Worm (Caenorhabditis elegans) whole organism, mixed stage, embryonic: ENCODE measurements around the gene kcc-3.

Experiments used
- M03D4.4 ChIP-seq: sonication (generic microtip); optimal IDR thresholded peaks from 2 replicates; lab custom pipeline; 2017; ENCODE audit warnings: mild to moderate bottlenecking, missing genetic modification characterization, missing compliant biosample characterization
- bed-3 ChIP-seq: fragments of 200-800 bp; sonication (Bioruptor generic); optimal IDR thresholded peaks from 3 replicates; lab custom pipeline; 2018; ENCODE audit warnings: mild to moderate bottlenecking, missing genetic modification characterization, moderate library complexity, missing compliant biosample characterization
- blmp-1 ChIP-seq: fragments of 150-350 bp; optimal IDR thresholded peaks from 2 replicates; lab custom pipeline; 2014; ENCODE audit warnings: missing biosample characterization, missing genetic modification characterization
- ceh-39 ChIP-seq: fragments of 150-350 bp; optimal IDR thresholded peaks from 2 replicates; lab custom pipeline; 2014; ENCODE audit warnings: missing biosample characterization, missing genetic modification characterization
- ceh-43 ChIP-seq: fragments of 200-800 bp; sonication (Bioruptor generic); optimal IDR thresholded peaks from 2 replicates; lab custom pipeline; 2018; ENCODE audit warnings: mild to moderate bottlenecking, missing genetic modification characterization, moderate library complexity, missing compliant biosample characterization
- ceh-83 ChIP-seq: fragments of 200-800 bp; sonication (Bioruptor generic); optimal IDR thresholded peaks from 2 replicates; lab custom pipeline; 2018; ENCODE audit warnings: mild to moderate bottlenecking, missing genetic modification characterization, missing compliant biosample characterization
- ces-1 ChIP-seq: fragments of 150-350 bp; optimal IDR thresholded peaks from 2 replicates; lab custom pipeline; 2014; ENCODE audit warnings: missing biosample characterization, missing genetic modification reagents, missing genetic modification characterization
- cnd-1 ChIP-seq: fragments of 200-800 bp; sonication (Bioruptor generic); optimal IDR thresholded peaks from 2 replicates; lab custom pipeline; 2018; ENCODE audit warnings: mild to moderate bottlenecking, missing genetic modification characterization, missing compliant biosample characterization
- drap-1 ChIP-seq: fragments of 200-800 bp; sonication (Bioruptor generic); optimal IDR thresholded peaks from 3 replicates; lab custom pipeline; 2018; ENCODE audit warnings: mild to moderate bottlenecking, missing genetic modification characterization, missing compliant biosample characterization
- elt-1 ChIP-seq: sonication (generic microtip); optimal IDR thresholded peaks from 2 replicates; lab custom pipeline; 2017; ENCODE audit warnings: missing genetic modification characterization, mild to moderate bottlenecking, missing compliant biosample characterization, antibody characterized with exemption, moderate library complexity, borderline replicate concordance; ENCODE audit not compliant: insufficient read depth
- elt-3 ChIP-seq: fragments of 150-350 bp; optimal IDR thresholded peaks from 2 replicates; lab custom pipeline; 2014; ENCODE audit warnings: missing biosample characterization, missing genetic modification characterization
- flh-1 ChIP-seq: fragments of 200-800 bp; sonication (Bioruptor generic); optimal IDR thresholded peaks from 2 replicates; lab custom pipeline; 2018; ENCODE audit warnings: mild to moderate bottlenecking, missing genetic modification characterization, moderate library complexity, missing compliant biosample characterization
- ham-2 ChIP-seq: fragments of 200-800 bp; sonication (Bioruptor generic); optimal IDR thresholded peaks from 2 replicates; lab custom pipeline; 2018; ENCODE audit warnings: mild to moderate bottlenecking, missing genetic modification characterization, missing compliant biosample characterization
- hlh-1 ChIP-seq: fragments of 150-350 bp; optimal IDR thresholded peaks from 2 replicates; lab custom pipeline; 2014; ENCODE audit warnings: missing biosample characterization, missing genetic modification reagents, missing genetic modification characterization
- lin-13 ChIP-seq: fragments of 150-350 bp; optimal IDR thresholded peaks from 2 replicates; lab custom pipeline; 2014; ENCODE audit warnings: missing biosample characterization, missing genetic modification characterization
- lin-32 ChIP-seq: fragments of 200-800 bp; sonication (Bioruptor generic); optimal IDR thresholded peaks from 2 replicates; lab custom pipeline; 2018; ENCODE audit warnings: mild to moderate bottlenecking, missing genetic modification characterization, missing compliant biosample characterization
- lsy-2 ChIP-seq: fragments of 150-350 bp; optimal IDR thresholded peaks from 2 replicates; lab custom pipeline; 2014; ENCODE audit warnings: missing biosample characterization, missing genetic modification characterization
- mab-5 ChIP-seq: fragments of 150-350 bp; optimal IDR thresholded peaks from 2 replicates; lab custom pipeline; 2014; ENCODE audit warnings: missing biosample characterization, missing genetic modification characterization
- mep-1 ChIP-seq: fragments of 150-350 bp; optimal IDR thresholded peaks from 2 replicates; lab custom pipeline; 2017; ENCODE audit warnings: missing biosample characterization, missing genetic modification reagents, missing genetic modification characterization, inconsistent platforms
- mls-2 ChIP-seq: sonication (generic microtip); optimal IDR thresholded peaks from 2 replicates; lab custom pipeline; 2016; ENCODE audit warnings: mild to moderate bottlenecking, missing genetic modification characterization, moderate library complexity, missing compliant biosample characterization
- nhr-12 ChIP-seq: fragments of 150-350 bp; optimal IDR thresholded peaks from 2 replicates; lab custom pipeline; 2014; ENCODE audit warnings: missing biosample characterization, missing genetic modification characterization
- nhr-2 ChIP-seq: fragments of 150-350 bp; optimal IDR thresholded peaks from 2 replicates; lab custom pipeline; 2014; ENCODE audit warnings: missing biosample characterization, missing genetic modification characterization
- nhr-237 ChIP-seq: fragments of 150-350 bp; optimal IDR thresholded peaks from 2 replicates; lab custom pipeline; 2014; ENCODE audit warnings: missing biosample characterization, missing genetic modification characterization
- nhr-28 ChIP-seq: fragments of 150-350 bp; optimal IDR thresholded peaks from 2 replicates; lab custom pipeline; 2014; ENCODE audit warnings: missing biosample characterization, missing genetic modification characterization
- nhr-76 ChIP-seq: sonication (generic microtip); optimal IDR thresholded peaks from 2 replicates; lab custom pipeline; 2017; ENCODE audit warnings: missing biosample characterization, missing genetic modification characterization
- pha-4 ChIP-seq: fragments of 150-350 bp; optimal IDR thresholded peaks from 2 replicates; lab custom pipeline; 2018; ENCODE audit warnings: missing biosample characterization, missing genetic modification reagents, missing genetic modification characterization
- sem-2 ChIP-seq: fragments of 200-800 bp; sonication (Bioruptor generic); optimal IDR thresholded peaks from 2 replicates; lab custom pipeline; 2018; ENCODE audit warnings: mild to moderate bottlenecking, missing genetic modification characterization, missing compliant biosample characterization
- snpc-4 ChIP-seq: fragments of 150-350 bp; optimal IDR thresholded peaks from 2 replicates; lab custom pipeline; 2014; ENCODE audit warnings: missing biosample characterization, missing genetic modification characterization
- sptf-1 ChIP-seq: sonication (generic microtip); optimal IDR thresholded peaks from 2 replicates; lab custom pipeline; 2017; ENCODE audit warnings: mild to moderate bottlenecking, missing genetic modification characterization, moderate library complexity, missing compliant biosample characterization
- tbx-8 ChIP-seq: fragments of 200-800 bp; sonication (Bioruptor generic); optimal IDR thresholded peaks from 2 replicates; lab custom pipeline; 2018; ENCODE audit warnings: mild to moderate bottlenecking, missing genetic modification characterization, moderate library complexity, missing compliant biosample characterization
- unc-120 ChIP-seq: sonication (generic microtip); optimal IDR thresholded peaks from 2 replicates; lab custom pipeline; 2017; ENCODE audit warnings: missing genetic modification characterization, missing compliant biosample characterization; ENCODE audit not compliant: poor library complexity, severe bottlenecking
- unc-39 ChIP-seq: fragments of 150-350 bp; optimal IDR thresholded peaks from 2 replicates; lab custom pipeline; 2014; ENCODE audit warnings: missing biosample characterization, missing genetic modification characterization
- unc-62 ChIP-seq: fragments of 150-350 bp; optimal IDR thresholded peaks from 2 replicates; lab custom pipeline; 2014; ENCODE audit warnings: missing biosample characterization, missing genetic modification reagents, missing genetic modification characterization
- zip-8 ChIP-seq: fragments of 150-350 bp; optimal IDR thresholded peaks from 2 replicates; lab custom pipeline; 2014; ENCODE audit warnings: missing biosample characterization, missing genetic modification characterization
- ztf-11 ChIP-seq: fragments of 150-350 bp; optimal IDR thresholded peaks from 2 replicates; lab custom pipeline; 2014; ENCODE audit warnings: missing biosample characterization, missing genetic modification characterization

The kcc-3 gene

DNA sequence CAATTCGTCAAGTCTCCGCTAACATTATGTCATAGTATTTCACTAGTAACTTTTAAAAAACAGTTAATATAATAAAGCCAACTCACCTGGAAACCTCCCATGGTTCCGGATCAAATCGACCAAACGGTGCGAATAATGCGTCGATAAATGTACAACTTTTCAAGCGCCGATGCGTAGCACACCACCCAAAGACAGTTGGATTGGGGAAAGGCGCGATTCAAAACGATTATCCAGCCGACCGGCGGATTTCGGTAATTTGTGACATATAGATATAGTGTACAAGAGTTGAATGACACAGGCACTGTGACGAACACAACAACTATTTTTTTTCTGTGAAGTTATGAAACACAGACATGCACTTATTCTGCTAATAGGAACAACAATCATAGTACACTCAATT lies at the start of gene kcc-3:
kcc-3 (minus strand) TSS at position 101 of the 400 bp plus-strand sequence.
- no peak for TF ChIP-seq elt-3
- TF ChIP-seq drap-1 = no peak
- no peak for TF ChIP-seq nhr-12
- TF ChIP-seq unc-120 (tag; lab: Kevin White, UChicago) = no peak
- no peak for TF ChIP-seq cnd-1 (tag; lab: Kevin White, UChicago)
- no peak for TF ChIP-seq lin-13
- TF ChIP-seq ceh-43 (GFP tag; lab: Kevin White, UChicago) = no peak
- no peak for TF ChIP-seq pha-4 (tag; lab: Kevin White, UChicago)
- TF ChIP-seq nhr-237 (tag; lab: Kevin White, UChicago) = no peak
- TF ChIP-seq hlh-1 (tag; lab: Kevin White, UChicago) = no peak
- no peak for TF ChIP-seq sptf-1 (tag; lab: Kevin White, UChicago)
- no peak for TF ChIP-seq zip-8 (tag; lab: Kevin White, UChicago)
- TF ChIP-seq flh-1 = no peak
- no peak for TF ChIP-seq lin-32
- no peak for TF ChIP-seq lsy-2 (tag; lab: Kevin White, UChicago)
- no peak for TF ChIP-seq unc-62 (GFP tag; lab: Kevin White, UChicago)
- no peak for TF ChIP-seq M03D4.4 (tag; lab: Kevin White, UChicago)
- TF ChIP-seq mab-5 (tag; lab: Kevin White, UChicago) = no peak
- TF ChIP-seq ceh-39 = no peak
- no peak for TF ChIP-seq ztf-11

DNA sequence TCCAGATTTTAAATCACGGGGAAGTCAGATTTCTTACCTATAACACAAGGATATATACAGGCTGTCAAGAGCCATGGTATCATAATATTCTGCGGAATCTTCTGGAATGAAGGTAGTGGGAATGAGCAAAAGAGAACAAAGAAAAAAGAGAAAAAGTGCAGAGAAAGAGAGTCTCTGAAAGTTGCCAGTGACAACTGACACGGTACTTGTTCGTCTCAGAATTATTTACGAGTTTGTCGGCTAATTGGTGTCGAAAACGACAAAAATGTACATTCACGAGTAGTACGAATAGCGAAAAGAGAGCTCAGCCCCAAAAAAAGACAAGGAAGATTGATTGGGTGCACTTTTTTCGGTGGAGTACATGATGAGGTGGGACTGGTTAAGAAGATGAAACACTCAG lies 48.9 kb upstream of the kcc-3 start, which contains the start of gene cah-2:
cah-2 (minus strand) TSS at position 101 of the 400 bp plus-strand sequence.
- TF ChIP-seq ceh-39 = no peak
- no peak for TF ChIP-seq mls-2 (tag; lab: Kevin White, UChicago)
- no peak for TF ChIP-seq elt-1
- no peak for TF ChIP-seq sem-2 (GFP tag; lab: Kevin White, UChicago)
- TF ChIP-seq unc-62 (GFP tag; lab: Kevin White, UChicago) = no peak
- TF ChIP-seq nhr-76 = no peak
- no peak for TF ChIP-seq nhr-2 (tag; lab: Kevin White, UChicago)
- no peak for TF ChIP-seq unc-120 (tag; lab: Kevin White, UChicago)
- TF ChIP-seq sptf-1 (tag; lab: Kevin White, UChicago) = no peak
- TF ChIP-seq flh-1 = no peak
- TF ChIP-seq ham-2 (GFP tag; lab: Kevin White, UChicago) = no peak
- no peak for TF ChIP-seq blmp-1 (tag; lab: Kevin White, UChicago)
- TF ChIP-seq hlh-1 (tag; lab: Kevin White, UChicago) = no peak
- TF ChIP-seq lsy-2 (tag; lab: Kevin White, UChicago) = no peak
- no peak for TF ChIP-seq tbx-8
- TF ChIP-seq ceh-43 (GFP tag; lab: Kevin White, UChicago) = no peak
- TF ChIP-seq unc-39 (tag; lab: Kevin White, UChicago) = no peak
- TF ChIP-seq M03D4.4 (tag; lab: Kevin White, UChicago) = no peak
- TF ChIP-seq nhr-12 = no peak

DNA sequence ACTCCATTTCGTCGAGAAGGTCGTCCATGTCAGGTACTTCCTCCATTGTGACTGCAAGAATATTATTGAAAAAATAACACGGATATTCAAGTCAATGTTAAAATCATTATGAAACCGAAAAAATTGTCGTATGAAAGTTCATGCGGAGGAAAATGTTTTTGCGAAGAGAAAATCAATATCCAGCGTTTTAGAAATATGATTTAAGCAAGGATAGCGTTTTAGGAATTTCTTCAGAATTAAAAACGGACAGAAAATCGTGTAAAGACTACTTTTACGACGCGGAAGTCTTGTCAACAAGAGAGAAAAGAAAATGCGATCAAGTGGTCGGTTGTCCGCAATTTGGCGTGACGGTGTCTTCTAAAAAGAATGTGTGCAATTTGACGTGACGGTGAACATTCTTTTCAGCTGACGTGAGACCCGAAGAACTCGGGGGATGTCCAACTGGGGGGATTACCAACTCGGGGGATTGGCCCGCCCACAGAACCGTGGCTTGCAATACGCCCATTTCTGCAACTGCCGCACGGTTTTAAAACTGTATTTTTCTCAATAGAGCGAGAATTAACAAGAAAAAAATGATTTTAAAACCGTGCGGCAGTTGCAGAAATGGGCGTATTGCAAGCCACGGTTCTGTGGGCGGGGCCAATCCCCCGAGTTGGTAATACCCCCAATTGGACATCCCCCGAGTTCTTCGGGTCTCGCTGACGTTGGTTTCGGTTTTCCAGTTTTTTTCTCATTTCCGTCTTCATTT lies 44.6 kb upstream of the kcc-3 start, which contains the start of the genes aka-1 and ubc-6:
aka-1 (minus strand) TSS at position 51 of the 748 bp plus-strand sequence.
ubc-6 (plus strand) TSS at position 701 of the 748 bp plus-strand sequence.
- TF ChIP-seq lin-32 = no peak
- no peak for TF ChIP-seq tbx-8
- no peak for TF ChIP-seq nhr-2 (tag; lab: Kevin White, UChicago)
- TF ChIP-seq mab-5 (tag; lab: Kevin White, UChicago) = no peak
- peak; percentile 63 for TF ChIP-seq lsy-2 (tag; lab: Kevin White, UChicago)
- TF ChIP-seq nhr-28 (tag; lab: Kevin White, UChicago) = no peak
- TF ChIP-seq sptf-1 (tag; lab: Kevin White, UChicago) = peak; percentile 62
- TF ChIP-seq cnd-1 (tag; lab: Kevin White, UChicago) = no peak
- TF ChIP-seq nhr-76 = no peak
- TF ChIP-seq M03D4.4 (tag; lab: Kevin White, UChicago) = peak; percentile 29
- TF ChIP-seq ceh-43 (GFP tag; lab: Kevin White, UChicago) = no peak
- no peak for TF ChIP-seq nhr-237 (tag; lab: Kevin White, UChicago)
- peak; percentile 58 for TF ChIP-seq lin-13
- TF ChIP-seq ceh-83 = no peak
- no peak for TF ChIP-seq hlh-1 (tag; lab: Kevin White, UChicago)
- TF ChIP-seq drap-1 = peak; percentile 40
- peak; percentile 57 for TF ChIP-seq mep-1 (tag; lab: Kevin White, UChicago)
- TF ChIP-seq flh-1 = no peak
- TF ChIP-seq snpc-4 (tag; lab: Kevin White, UChicago) = no peak
- TF ChIP-seq mls-2 (tag; lab: Kevin White, UChicago) = peak; percentile 22
- TF ChIP-seq ces-1 (GFP tag; lab: Kevin White, UChicago) = peak; percentile 65
- peak; percentile 16 for TF ChIP-seq ham-2 (GFP tag; lab: Kevin White, UChicago)
- no peak for TF ChIP-seq sem-2 (GFP tag; lab: Kevin White, UChicago)
- no peak for TF ChIP-seq bed-3 (GFP tag; lab: Kevin White, UChicago)
- TF ChIP-seq elt-3 = no peak
- no peak for TF ChIP-seq pha-4 (tag; lab: Kevin White, UChicago)
- peak; percentile 51 for TF ChIP-seq unc-120 (tag; lab: Kevin White, UChicago)
- no peak for TF ChIP-seq unc-62 (GFP tag; lab: Kevin White, UChicago)
- TF ChIP-seq ceh-39 = no peak
- TF ChIP-seq unc-39 (tag; lab: Kevin White, UChicago) = no peak
